Worm (Caenorhabditis elegans) whole organism, L4/young adult: ENCODE results near the gene F28B12.1.

Source experiments
- W03F9.2 ChIP-seq: fragments of 150-350 bp; optimal IDR thresholded peaks from 2 replicates; lab custom pipeline; 2014; ENCODE audit warnings: missing biosample characterization, missing genetic modification characterization
- him-1 ChIP-seq: sonication (generic microtip); optimal IDR thresholded peaks from 2 replicates; lab custom pipeline; 2016; ENCODE audit warnings: missing genotype, missing genetic modification reagents, missing genetic modification characterization, missing compliant biosample characterization

- TF ChIP-seq him-1 (tag; lab: Kevin White, UChicago) (peak; percentile 16), W03F9.2 (tag; lab: Kevin White, UChicago) (no peak)
Observed at ce11 chrII:5942593-5942992, at the start of gene F28B12.1.
